Fruit fly (Drosophila melanogaster) whole organism, embryonic: ENCODE measurements around the gene Ire1.
A peak's percentile ranks its signal among the peaks of the same experiment; 100 is the strongest.

Source experiments
- ATbp ChIP-seq: fragments of 200-800 bp; sonication (Bioruptor generic); optimal IDR thresholded peaks from 2 replicates; lab custom pipeline; 2017; ENCODE audit warnings: missing biosample characterization, mild to moderate bottlenecking, missing genetic modification characterization, missing genetic modification reagents
- Antp ChIP-seq: fragments of 200-800 bp; sonication (Bioruptor generic); optimal IDR thresholded peaks from 3 replicates; lab custom pipeline; 2016; ENCODE audit warnings: missing biosample characterization, missing genetic modification characterization
- CG11504 ChIP-seq: fragments of 200-800 bp; sonication (Bioruptor generic); optimal IDR thresholded peaks from 3 replicates; lab custom pipeline; 2019; ENCODE audit warnings: missing biosample characterization, mild to moderate bottlenecking, missing genetic modification characterization, moderate library complexity
- CG12155 ChIP-seq: fragments of 200-800 bp; sonication (Bioruptor generic); optimal IDR thresholded peaks from 3 replicates; lab custom pipeline; 2016; ENCODE audit warnings: missing biosample characterization, missing genetic modification characterization
- CG15269 ChIP-seq: fragments of 200-800 bp; sonication (Bioruptor generic); optimal IDR thresholded peaks from 2 replicates; lab custom pipeline; 2018; ENCODE audit warnings: missing biosample characterization, mild to moderate bottlenecking, missing genetic modification characterization, moderate library complexity
- CG1602 ChIP-seq: fragments of 200-800 bp; sonication (Bioruptor generic); optimal IDR thresholded peaks from 3 replicates; lab custom pipeline; 2016; ENCODE audit warnings: missing biosample characterization, missing genetic modification characterization
- CG17186 ChIP-seq: fragments of 200-800 bp; sonication (Bioruptor generic); optimal IDR thresholded peaks from 3 replicates; lab custom pipeline; 2017; ENCODE audit warnings: missing biosample characterization, missing genetic modification reagents, missing genetic modification characterization
- CG18262 ChIP-seq: fragments of 200-800 bp; optimal IDR thresholded peaks from 3 replicates; lab custom pipeline; 2019; ENCODE audit warnings: missing biosample characterization, mild to moderate bottlenecking, missing genetic modification characterization, moderate library complexity
- CG2116 ChIP-seq: fragments of 200-800 bp; sonication (Bioruptor generic); optimal IDR thresholded peaks from 3 replicates; lab custom pipeline; 2018; ENCODE audit warnings: missing biosample characterization, mild to moderate bottlenecking, missing genetic modification characterization
- CG2129 ChIP-seq: fragments of 200-800 bp; sonication (Bioruptor generic); IDR thresholded peaks from 2 replicates; pipeline ENCODE4 v1.3.6; 2022; ENCODE audit warnings: missing biosample characterization, missing genetic modification characterization; ENCODE audit not compliant: partially characterized antibody
- CG2678 ChIP-seq: fragments of 200-800 bp; sonication (Bioruptor generic); optimal IDR thresholded peaks from 3 replicates; lab custom pipeline; 2019; ENCODE audit warnings: missing biosample characterization, mild to moderate bottlenecking, missing genetic modification characterization, moderate library complexity
- CG30403 ChIP-seq: fragments of 200-800 bp; sonication (Bioruptor generic); optimal IDR thresholded peaks from 3 replicates; lab custom pipeline; 2016; ENCODE audit warnings: missing biosample characterization, missing genetic modification characterization
- CG33213 ChIP-seq: fragments of 200-800 bp; sonication (Bioruptor generic); optimal IDR thresholded peaks from 3 replicates; lab custom pipeline; 2016; ENCODE audit warnings: missing biosample characterization, missing genetic modification characterization
- CG6175 ChIP-seq: fragments of 200-800 bp; sonication (Bioruptor generic); IDR thresholded peaks from 3 replicates; pipeline ENCODE4 v1.3.6; 2022; ENCODE audit warnings: missing biosample characterization, missing genetic modification characterization
- CG7839 ChIP-seq: fragments of 200-800 bp; sonication (Bioruptor generic); optimal IDR thresholded peaks from 3 replicates; lab custom pipeline; 2018; ENCODE audit warnings: missing biosample characterization, mild to moderate bottlenecking, missing genetic modification characterization, moderate library complexity
- CG8924 ChIP-seq: fragments of 200-800 bp; optimal IDR thresholded peaks from 3 replicates; lab custom pipeline; 2019; ENCODE audit warnings: missing biosample characterization, mild to moderate bottlenecking, missing genetic modification characterization, moderate library complexity
- CTCF ChIP-seq: fragments of 200-800 bp; sonication (Bioruptor generic); optimal IDR thresholded peaks from 2 replicates; lab custom pipeline; 2017; ENCODE audit warnings: missing biosample characterization, mild to moderate bottlenecking, missing genetic modification characterization, moderate library complexity
- Chrac-16 ChIP-seq: fragments of 200-800 bp; sonication (Bioruptor generic); optimal IDR thresholded peaks from 3 replicates; lab custom pipeline; 2016; ENCODE audit warnings: missing biosample characterization, missing genetic modification characterization
- CoRest ChIP-seq: fragments of 200-800 bp; sonication (Bioruptor generic); optimal IDR thresholded peaks from 3 replicates; lab custom pipeline; 2018; ENCODE audit warnings: missing biosample characterization, mild to moderate bottlenecking, missing genetic modification characterization, moderate library complexity
- D ChIP-seq, 2 experiments: fragments of 200-800 bp in 1 of 2; fragments of >200 bp in 1 of 2; sonication (Bioruptor generic) in 1 of 2; optimal IDR thresholded peaks; 2 replicates in 1 of 2; 3 replicates in 1 of 2; lab custom pipeline; 2017; ENCODE audit warnings: mild to moderate bottlenecking in 1 of 2, missing biosample characterization in 1 of 2, missing genetic modification characterization in 1 of 2, missing genetic modification reagents in 1 of 2
- D19A ChIP-seq: fragments of 200-800 bp; optimal IDR thresholded peaks from 3 replicates; lab custom pipeline; 2019; ENCODE audit warnings: missing biosample characterization, mild to moderate bottlenecking, missing genetic modification characterization, moderate library complexity
- Ets65A ChIP-seq: fragments of 200-800 bp; sonication (Bioruptor generic); peaks from one replicate; lab custom pipeline; 2016; ENCODE audit warnings: missing biosample characterization, missing genetic modification characterization
- HLH4C ChIP-seq: fragments of 200-800 bp; sonication (Bioruptor generic); IDR thresholded peaks from 3 replicates; pipeline ENCODE4 v1.3.6; 2022; ENCODE audit warnings: missing biosample characterization, missing genetic modification characterization; ENCODE audit not compliant: partially characterized antibody
- Hr51 ChIP-seq, 2 experiments: fragments of 200-800 bp; sonication (Bioruptor generic); optimal IDR thresholded peaks; 2 replicates in 1 of 2; 3 replicates in 1 of 2; lab custom pipeline; 2016 to 2018; ENCODE audit warnings: missing biosample characterization in 2 of 2, missing genetic modification characterization in 2 of 2, mild to moderate bottlenecking in 1 of 2, moderate library complexity in 1 of 2
- NFAT ChIP-seq: fragments of 200-800 bp; sonication (Bioruptor generic); IDR thresholded peaks from 2 replicates; pipeline ENCODE4 v1.3.6; 2022; ENCODE audit warnings: missing biosample characterization, missing genetic modification characterization
- Oli ChIP-seq: fragments of 200-800 bp; sonication (Bioruptor generic); optimal IDR thresholded peaks from 2 replicates; lab custom pipeline; 2018; ENCODE audit warnings: missing biosample characterization, mild to moderate bottlenecking, missing genetic modification characterization, moderate library complexity
- Six4 ChIP-seq: fragments of 200-800 bp; sonication (Bioruptor generic); optimal IDR thresholded peaks from 2 replicates; lab custom pipeline; 2016; ENCODE audit warnings: missing biosample characterization, missing genetic modification characterization
- Sox100B ChIP-seq: fragments of 200-800 bp; sonication (Bioruptor generic); optimal IDR thresholded peaks from 3 replicates; lab custom pipeline; 2018; ENCODE audit warnings: missing biosample characterization, mild to moderate bottlenecking, missing genetic modification characterization
- Sox102F ChIP-seq: fragments of 200-800 bp; sonication (Bioruptor generic); optimal IDR thresholded peaks from 2 replicates; lab custom pipeline; 2018; ENCODE audit warnings: missing biosample characterization, mild to moderate bottlenecking, missing genetic modification characterization, moderate library complexity
- Spps ChIP-seq: fragments of 200-800 bp; sonication (Bioruptor generic); optimal IDR thresholded peaks from 2 replicates; lab custom pipeline; 2018; ENCODE audit warnings: missing biosample characterization, mild to moderate bottlenecking, missing genetic modification characterization
- Ssrp ChIP-seq: fragments of 200-800 bp; sonication (Bioruptor generic); optimal IDR thresholded peaks from 2 replicates; lab custom pipeline; 2018; ENCODE audit warnings: missing biosample characterization, mild to moderate bottlenecking, missing genetic modification characterization, moderate library complexity
- Xrp1 ChIP-seq: fragments of 200-800 bp; sonication (Bioruptor generic); IDR thresholded peaks from 2 replicates; pipeline ENCODE4 v1.3.6; 2022; ENCODE audit warnings: missing biosample characterization, missing genetic modification characterization
- dmrt99B ChIP-seq: fragments of 200-800 bp; sonication (Bioruptor generic); optimal IDR thresholded peaks from 2 replicates; lab custom pipeline; 2018; ENCODE audit warnings: missing biosample characterization, mild to moderate bottlenecking, missing genetic modification characterization, moderate library complexity
- dysf ChIP-seq: fragments of 200-800 bp; sonication (Bioruptor generic); IDR thresholded peaks from 3 replicates; pipeline ENCODE4 v1.3.6; 2022; ENCODE audit warnings: missing biosample characterization, missing genetic modification characterization
- eve ChIP-seq, 2 experiments: fragments of >200 bp; optimal IDR thresholded peaks; 2 replicates each; lab custom pipeline; 2017; ENCODE audit warnings: missing biosample characterization in 2 of 2, missing genetic modification characterization in 2 of 2
- exex ChIP-seq: fragments of 200-800 bp; sonication (Bioruptor generic); optimal IDR thresholded peaks from 4 replicates; lab custom pipeline; 2018; ENCODE audit warnings: missing biosample characterization, mild to moderate bottlenecking, missing genetic modification characterization, moderate library complexity
- gem ChIP-seq: fragments of 200-800 bp; sonication (Bioruptor generic); optimal IDR thresholded peaks from 2 replicates; lab custom pipeline; 2019; ENCODE audit warnings: missing biosample characterization, mild to moderate bottlenecking, missing genetic modification characterization, moderate library complexity
- grn ChIP-seq: fragments of 200-800 bp; sonication (Bioruptor generic); optimal IDR thresholded peaks from 3 replicates; lab custom pipeline; 2017; ENCODE audit warnings: missing biosample characterization, missing genetic modification characterization
- gt ChIP-seq: fragments of 200-800 bp; sonication (Bioruptor generic); IDR thresholded peaks from 2 replicates; pipeline ENCODE4 v1.3.6; 2022; ENCODE audit warnings: missing biosample characterization, missing genetic modification characterization
- kay ChIP-seq: fragments of 200-800 bp; sonication (Bioruptor generic); optimal IDR thresholded peaks from 2 replicates; lab custom pipeline; 2016; ENCODE audit warnings: missing biosample characterization, missing genetic modification characterization
- lov ChIP-seq, 2 experiments: fragments of 200-800 bp in 1 of 2; fragments of >200 bp in 1 of 2; sonication (Bioruptor generic) in 1 of 2; IDR thresholded peaks in 1 of 2; optimal IDR thresholded peaks in 1 of 2; 2 replicates in 1 of 2; 3 replicates in 1 of 2; pipeline versions ENCODE4 v1.3.6 to Lab custom; 2017 to 2022; ENCODE audit warnings: missing biosample characterization in 1 of 2, missing genetic modification characterization in 1 of 2
- nmo ChIP-seq: fragments of 200-800 bp; sonication (Bioruptor generic); optimal IDR thresholded peaks from 2 replicates; lab custom pipeline; 2018; ENCODE audit warnings: missing biosample characterization, mild to moderate bottlenecking, missing genetic modification characterization, moderate library complexity
- pho ChIP-seq: fragments of 200-800 bp; sonication (Bioruptor generic); optimal IDR thresholded peaks from 2 replicates; lab custom pipeline; 2016; ENCODE audit warnings: missing biosample characterization, missing genetic modification characterization
- phol ChIP-seq: fragments of 200-800 bp; sonication (Bioruptor generic); optimal IDR thresholded peaks from 3 replicates; lab custom pipeline; 2018; ENCODE audit warnings: missing biosample characterization, mild to moderate bottlenecking, missing genetic modification characterization, moderate library complexity
- sd ChIP-seq: fragments of 200-800 bp; sonication (Bioruptor generic); optimal IDR thresholded peaks from 3 replicates; lab custom pipeline; 2018; ENCODE audit warnings: missing biosample characterization, mild to moderate bottlenecking, missing genetic modification characterization, moderate library complexity
- slbo ChIP-seq: fragments of 200-800 bp; sonication (Bioruptor generic); IDR thresholded peaks from 2 replicates; pipeline ENCODE4 v1.3.6; 2022; ENCODE audit warnings: missing biosample characterization, missing genetic modification characterization
- trem ChIP-seq: fragments of 200-800 bp; optimal IDR thresholded peaks from 3 replicates; lab custom pipeline; 2019; ENCODE audit warnings: missing biosample characterization, mild to moderate bottlenecking, missing genetic modification characterization, moderate library complexity
- unpg ChIP-seq: fragments of 200-800 bp; sonication (Bioruptor generic); optimal IDR thresholded peaks from 3 replicates; lab custom pipeline; 2018; ENCODE audit warnings: missing biosample characterization, mild to moderate bottlenecking, missing genetic modification characterization, moderate library complexity
- vnd ChIP-seq: fragments of 200-800 bp; sonication (Bioruptor generic); IDR thresholded peaks from 3 replicates; pipeline ENCODE4 v1.3.6; 2022; ENCODE audit warnings: missing biosample characterization, missing genetic modification characterization; ENCODE audit not compliant: partially characterized antibody

Gene Ire1

dm6 chr3R:19826355-19826754 lies 34.7 kb downstream of the Ire1 start (continued):
- TF ChIP-seq Sox100B (GFP tag; lab: Kevin White, UChicago) (no peak), CG12155 (no peak), CG2129 (no peak), Antp (GFP tag; lab: Kevin White, UChicago) (no peak), trem (tag; lab: Kevin White, UChicago) (no peak), lov (optimal IDR thresholded peaks at IDR 0.05; lab: Kevin White, UChicago) (no peak), lov (GFP tag; IDR thresholded peaks at IDR 0.05; lab: Robert Waterston, UW) (no peak), CG33213 (GFP tag; lab: Kevin White, UChicago) (no peak), Spps (tag; lab: Kevin White, UChicago) (no peak), exex (peak; percentile 76), grn (GFP tag; lab: Kevin White, UChicago) (peak; percentile 90), CTCF (GFP tag; lab: Kevin White, UChicago) (no peak), HLH4C (GFP tag; lab: Robert Waterston, UW) (no peak), Chrac-16 (GFP tag; lab: Kevin White, UChicago) (no peak), CG6175 (GFP tag; lab: Robert Waterston, UW) (peak; percentile 58; the same call in 1 of the 3 replicates), D (optimal IDR thresholded peaks at IDR 0.05; lab: Kevin White, UChicago) (no peak), D (GFP tag; optimal IDR thresholded peaks at IDR 0.05; lab: Kevin White, UChicago) (no peak), pho (GFP tag; lab: Kevin White, UChicago) (no peak), CG17186 (GFP tag; lab: Kevin White, UChicago) (no peak)

dm6 chr3R:19824480-19824879 lies 36.6 kb downstream of the Ire1 start:
- TF ChIP-seq kay (GFP tag; lab: Kevin White, UChicago) (no peak), gem (tag; lab: Kevin White, UChicago) (peak; percentile 66), Ssrp (tag; lab: Kevin White, UChicago) (peak; percentile 39), Hr51 (GFP tag; optimal IDR thresholded peaks at IDR 0.05; lab: Kevin White, UChicago) (peak in 1 of 2 experiments; percentile 67), dmrt99B (peak; percentile 39), Six4 (no peak), sd (tag; lab: Kevin White, UChicago) (peak; percentile 80), vnd (no peak), gt (GFP tag; lab: Robert Waterston, UW) (no peak), NFAT (GFP tag; lab: Robert Waterston, UW) (no peak), dysf (GFP tag; lab: Robert Waterston, UW) (no peak), phol (peak; percentile 4), Oli (peak; percentile 24), unpg (peak; percentile 25), CG30403 (GFP tag; lab: Kevin White, UChicago) (peak; percentile 44), Xrp1 (GFP tag; lab: Robert Waterston, UW) (0 out of 2 replicates have a peak, but pooled peaks have one; percentile 11), ATbp (GFP tag; lab: Kevin White, UChicago) (peak; percentile 15), D19A (peak; percentile 92), CG18262 (tag; lab: Kevin White, UChicago) (peak; percentile 18), CG15269 (tag; lab: Kevin White, UChicago) (peak; percentile 43), eve (GFP tag; optimal IDR thresholded peaks at IDR 0.05; lab: Kevin White, UChicago) (peak in 1 of 2 experiments; percentile 8), CG1602 (GFP tag; lab: Kevin White, UChicago) (no peak), slbo (GFP tag; lab: Robert Waterston, UW) (peak; percentile 36), CG2678 (tag; lab: Kevin White, UChicago) (peak; percentile 37), CG11504 (tag; lab: Kevin White, UChicago) (peak; percentile 35), Ets65A (GFP tag; lab: Kevin White, UChicago) (no peak), CG7839 (peak; percentile 37), CG2116 (GFP tag; lab: Kevin White, UChicago) (no peak), CoRest (tag; lab: Kevin White, UChicago) (peak; percentile 38), CG8924 (tag; lab: Kevin White, UChicago) (peak; percentile 7), nmo (GFP tag; lab: Kevin White, UChicago) (peak; percentile 25), Sox102F (GFP tag; lab: Kevin White, UChicago) (peak; percentile 24)
